Worm (Caenorhabditis elegans): ENCODE results near the gene srh-194.
"Not testable (repeated sequence)": the region's sequence is repeated elsewhere in the genome, so short reads cannot be mapped to it uniquely, and the experiment has no call there.

- not testable (repeated sequence) for TF ChIP-seq W03F9.2, him-1, dao-5 (tag; optimal IDR thresholded peaks at IDR 0.05)
Measured at ce11 chrV:4278735-4279134, 14.6 kb downstream of the srh-194 start, which contains the start of gene srt-20.

Measured in whole organism, L4/young adult.